Worm (Caenorhabditis elegans) whole organism, L4 larva: ENCODE measurements around the gene K05F6.10.

Experiments
- D1046.2 ChIP-seq: fragments of 200-800 bp; sonication (Bioruptor generic); IDR thresholded peaks from 2 replicates; pipeline ENCODE4 v1.3.6; 2022; ENCODE audit warnings: missing genetic modification characterization, missing compliant biosample characterization
- F26F4.8 ChIP-seq: fragments of 200-800 bp; sonication (Bioruptor generic); conservative IDR thresholded peaks from 2 replicates; pipeline ENCODE4 v1.3.6; 2022; ENCODE audit warnings: missing genetic modification characterization, missing compliant biosample characterization
- F37D6.2 ChIP-seq: sonication (generic microtip); optimal IDR thresholded peaks from 2 replicates; lab custom pipeline; 2016; ENCODE audit warnings: mild to moderate bottlenecking, missing genetic modification characterization, missing compliant biosample characterization
- R02D3.7 ChIP-seq: fragments of 150-350 bp; sonication (generic microtip); optimal IDR thresholded peaks from 3 replicates; lab custom pipeline; 2014; ENCODE audit warnings: missing biosample characterization, missing genetic modification characterization
- Y105C5A.15 ChIP-seq: fragments of 200-800 bp; sonication (Bioruptor generic); IDR thresholded peaks from 2 replicates; pipeline ENCODE4 v1.3.6; 2022; ENCODE audit warnings: missing genetic modification characterization, missing compliant biosample characterization
- ZK546.5 ChIP-seq, 2 experiments: sonication (generic microtip); optimal IDR thresholded peaks; 2 replicates each; lab custom pipeline; 2017; ENCODE audit warnings: missing biosample characterization in 2 of 2, missing genetic modification characterization in 2 of 2
- aha-1 ChIP-seq: fragments of 150-350 bp; peaks from one replicate; lab custom pipeline; 2014; ENCODE audit warnings: missing biosample characterization, missing genetic modification characterization
- aly-2 ChIP-seq: sonication (generic microtip); optimal IDR thresholded peaks from 2 replicates; lab custom pipeline; 2018; ENCODE audit warnings: missing biosample characterization, missing genetic modification characterization
- ama-1 ChIP-seq: fragments of 150-350 bp; optimal IDR thresholded peaks from 2 replicates; lab custom pipeline; 2014; ENCODE audit warnings: inconsistent platforms, mixed read lengths
- ceh-20 ChIP-seq: fragments of 200-800 bp; sonication (Bioruptor generic); IDR thresholded peaks from 2 replicates; pipeline ENCODE4 v1.3.6; 2022; ENCODE audit warnings: missing genetic modification reagents, missing genetic modification characterization, missing compliant biosample characterization
- ceh-28 ChIP-seq: fragments of 150-350 bp; optimal IDR thresholded peaks from 2 replicates; lab custom pipeline; 2014; ENCODE audit warnings: missing biosample characterization, missing genetic modification reagents, missing genetic modification characterization
- ceh-32 ChIP-seq: sonication (generic microtip); optimal IDR thresholded peaks from 2 replicates; lab custom pipeline; 2016; ENCODE audit warnings: mild to moderate bottlenecking, missing genetic modification characterization, missing compliant biosample characterization; ENCODE audit not compliant: poor library complexity
- ceh-82 ChIP-seq: sonication (generic microtip); optimal IDR thresholded peaks from 2 replicates; lab custom pipeline; 2017; ENCODE audit warnings: missing biosample characterization, missing genetic modification characterization
- daf-16 ChIP-seq, 3 experiments: sonication (generic microtip); optimal IDR thresholded peaks; 2 replicates each; lab custom pipeline; 2016 to 2017; ENCODE audit warnings: missing genetic modification characterization in 3 of 3, missing genetic modification reagents in 3 of 3, mild to moderate bottlenecking in 2 of 3, missing compliant biosample characterization in 2 of 3, missing biosample characterization in 1 of 3, moderate library complexity in 1 of 3
- daf-19 ChIP-seq: fragments of 200-800 bp; sonication (Bioruptor generic); conservative IDR thresholded peaks from 2 replicates; pipeline ENCODE4 v1.3.6; 2022; ENCODE audit warnings: missing genetic modification characterization, missing compliant biosample characterization
- dmd-6 ChIP-seq: fragments of 200-800 bp; sonication (Bioruptor generic); IDR thresholded peaks from 2 replicates; pipeline ENCODE4 v1.3.6; 2022; ENCODE audit warnings: missing genetic modification reagents, missing genetic modification characterization, missing compliant biosample characterization
- dmd-9 ChIP-seq: fragments of 200-800 bp; sonication (Bioruptor generic); IDR thresholded peaks from 2 replicates; pipeline ENCODE4 v1.3.6; 2022; ENCODE audit warnings: missing genetic modification reagents, missing genetic modification characterization, missing compliant biosample characterization
- egl-27 ChIP-seq: sonication (generic microtip); optimal IDR thresholded peaks from 3 replicates; lab custom pipeline; 2017; ENCODE audit warnings: missing biosample characterization, missing genetic modification reagents, missing genetic modification characterization
- fos-1 ChIP-seq: fragments of 150-350 bp; optimal IDR thresholded peaks from 2 replicates; lab custom pipeline; 2014; ENCODE audit warnings: missing biosample characterization, missing genetic modification characterization
- gei-8 ChIP-seq: fragments of 200-800 bp; sonication (Bioruptor generic); optimal IDR thresholded peaks from 2 replicates; lab custom pipeline; 2018; ENCODE audit warnings: mild to moderate bottlenecking, missing genetic modification characterization, missing compliant biosample characterization
- hmg-1.1 ChIP-seq: fragments of 200-800 bp; sonication (Bioruptor generic); IDR thresholded peaks from 2 replicates; pipeline ENCODE4 v1.3.6; 2022; ENCODE audit warnings: missing genetic modification reagents, missing genetic modification characterization, missing compliant biosample characterization
- lim-7 ChIP-seq: fragments of 200-800 bp; sonication (Bioruptor generic); IDR thresholded peaks from 2 replicates; pipeline ENCODE4 v1.3.6; 2022; ENCODE audit warnings: missing genetic modification characterization, missing compliant biosample characterization
- lin-13 ChIP-seq: fragments of 150-350 bp; optimal IDR thresholded peaks from 2 replicates; lab custom pipeline; 2014; ENCODE audit warnings: missing biosample characterization, missing genetic modification reagents, missing genetic modification characterization
- lsy-2 ChIP-seq, 2 experiments: fragments of 150-350 bp in 1 of 2; sonication (generic microtip) in 1 of 2; optimal IDR thresholded peaks; 2 replicates each; lab custom pipeline; 2014 to 2017; ENCODE audit warnings: missing biosample characterization in 2 of 2, missing genetic modification characterization in 2 of 2
- nhr-111 ChIP-seq: fragments of 200-800 bp; sonication (Bioruptor generic); optimal IDR thresholded peaks from 2 replicates; lab custom pipeline; 2018; ENCODE audit warnings: mild to moderate bottlenecking, missing genetic modification characterization, missing compliant biosample characterization
- nhr-237 ChIP-seq: sonication (generic microtip); optimal IDR thresholded peaks from 2 replicates; lab custom pipeline; 2017; ENCODE audit warnings: missing biosample characterization, missing genetic modification characterization
- nhr-28 ChIP-seq: fragments of 150-350 bp; optimal IDR thresholded peaks from 2 replicates; lab custom pipeline; 2014; ENCODE audit warnings: missing biosample characterization, missing genetic modification characterization
- nhr-6 ChIP-seq: fragments of 150-350 bp; optimal IDR thresholded peaks from 2 replicates; lab custom pipeline; 2014; ENCODE audit warnings: missing biosample characterization, missing genetic modification characterization
- pqm-1 ChIP-seq: sonication (generic microtip); optimal IDR thresholded peaks from 2 replicates; lab custom pipeline; 2017; ENCODE audit warnings: missing biosample characterization, missing genetic modification characterization
- rbr-2 ChIP-seq: sonication (generic microtip); optimal IDR thresholded peaks from 2 replicates; lab custom pipeline; 2016; ENCODE audit warnings: missing genotype, missing genetic modification characterization, missing compliant biosample characterization
- snpc-1.2 ChIP-seq: fragments of 200-800 bp; sonication (Bioruptor generic); IDR thresholded peaks from 2 replicates; pipeline ENCODE4 v1.3.6; 2022; ENCODE audit warnings: missing genetic modification reagents, missing genetic modification characterization, missing compliant biosample characterization
- unc-62 ChIP-seq, 3 experiments: fragments of 150-350 bp in 1 of 3; sonication (generic microtip); optimal IDR thresholded peaks in 2 of 3; peaks in 1 of 3; 1 replicate in 1 of 3; 2 replicates in 2 of 3; lab custom pipeline; 2014 to 2017; ENCODE audit warnings: missing biosample characterization in 3 of 3, missing genetic modification characterization in 3 of 3, missing genetic modification reagents in 3 of 3, missing genotype in 1 of 3
- zfp-3 ChIP-seq: fragments of 200-800 bp; sonication (Bioruptor generic); conservative IDR thresholded peaks from 2 replicates; pipeline ENCODE4 v1.3.6; 2022; ENCODE audit warnings: missing genetic modification reagents, missing genetic modification characterization, missing compliant biosample characterization
- zip-2 ChIP-seq: fragments of 150-350 bp; optimal IDR thresholded peaks from 2 replicates; lab custom pipeline; 2014; ENCODE audit warnings: missing biosample characterization, missing genetic modification characterization

K05F6.10 gene

ce11 chrII:1621795-1622194, 45.9 kb upstream of the K05F6.10 start (continued):
- no peak for TF ChIP-seq lim-7
- TF ChIP-seq ceh-82 (tag; lab: Kevin White, UChicago): no peak
- TF ChIP-seq aly-2 (tag; lab: Kevin White, UChicago): no peak
- TF ChIP-seq nhr-28 (tag; lab: Kevin White, UChicago): peak; percentile 45

ce11 chrII:1621180-1621579, 45.2 kb upstream of the K05F6.10 start, which contains the start of gene fbxa-158:
fbxa-158 (minus strand) TSS chrII:1621280.
- no peak for TF ChIP-seq rbr-2 (tag; lab: Kevin White, UChicago)
- no peak for TF ChIP-seq lin-13 (GFP tag; lab: Kevin White, UChicago)
- no peak for TF ChIP-seq R02D3.7 (tag; lab: Kevin White, UChicago)
- TF ChIP-seq dmd-9 (GFP tag; lab: Robert Waterston, UW): no peak
- no peak for TF ChIP-seq Y105C5A.15 (GFP tag; lab: Robert Waterston, UW)
- no peak for TF ChIP-seq fos-1 (tag; lab: Kevin White, UChicago)
- TF ChIP-seq daf-19 (GFP tag; lab: Robert Waterston, UW): no peak
- no peak for TF ChIP-seq zip-2
- no peak for TF ChIP-seq F37D6.2 (tag; lab: Kevin White, UChicago)
- TF ChIP-seq hmg-1.1 (GFP tag; lab: Robert Waterston, UW): no peak
- TF ChIP-seq daf-16 (GFP tag; optimal IDR thresholded peaks at IDR 0.05; lab: Kevin White, UChicago): no peak
- no peak for TF ChIP-seq daf-16 (tag; optimal IDR thresholded peaks at IDR 0.05; lab: Kevin White, UChicago)
- no peak for TF ChIP-seq ceh-28 (tag; lab: Kevin White, UChicago)
- TF ChIP-seq nhr-237 (tag; lab: Kevin White, UChicago): no peak
- TF ChIP-seq nhr-6 (tag; lab: Kevin White, UChicago): no peak
- no peak for TF ChIP-seq ama-1 (lab: Kevin White, UChicago)
- TF ChIP-seq, all 104 proteins: peak for 0

- no peak for TF ChIP-seq daf-19 (GFP tag; lab: Robert Waterston, UW)
- peak; percentile 45 for TF ChIP-seq aha-1 (tag; lab: Kevin White, UChicago)
- no peak for TF ChIP-seq lsy-2 (tag; optimal IDR thresholded peaks at IDR 0.05; lab: Kevin White, UChicago)
- no peak for TF ChIP-seq dmd-6 (GFP tag; lab: Robert Waterston, UW)
- no peak for TF ChIP-seq ceh-32 (tag; lab: Kevin White, UChicago)
- TF ChIP-seq egl-27: no peak
- TF ChIP-seq zfp-3 (GFP tag; lab: Robert Waterston, UW): no peak
Measured at ce11 chrII:1618948-1619347, 43.0 kb upstream of the K05F6.10 start, which contains the start of gene fbxa-166. fbxa-166 (minus strand) TSS chrII:1619048.

- TF ChIP-seq dmd-9 (GFP tag; lab: Robert Waterston, UW) (no peak), unc-62 (GFP tag; optimal IDR thresholded peaks at IDR 0.05 in 1 of 2; lab: Kevin White, UChicago) (peak in 1 of 2 experiments; percentile 36), unc-62 (tag; optimal IDR thresholded peaks at IDR 0.05; lab: Kevin White, UChicago) (no peak), ZK546.5 (tag; optimal IDR thresholded peaks at IDR 0.05; lab: Kevin White, UChicago) (no peak), F26F4.8 (GFP tag; lab: Robert Waterston, UW) (no peak), nhr-111 (no peak), aly-2 (tag; lab: Kevin White, UChicago) (no peak), daf-19 (GFP tag; lab: Robert Waterston, UW) (no peak)
Measured at ce11 chrII:1616382-1616781, 40.5 kb upstream of the K05F6.10 start, which contains the start of gene fbxa-165. fbxa-165 (minus strand) TSS chrII:1616482.

- no peak for TF ChIP-seq daf-16 (GFP tag; optimal IDR thresholded peaks at IDR 0.05; lab: Kevin White, UChicago)
- TF ChIP-seq daf-16 (tag; optimal IDR thresholded peaks at IDR 0.05; lab: Kevin White, UChicago): peak; percentile 73
- no peak for TF ChIP-seq gei-8 (GFP tag; lab: Kevin White, UChicago)
- TF ChIP-seq nhr-28 (tag; lab: Kevin White, UChicago): peak; percentile 13
Measured at ce11 chrII:1613972-1614371, 38.0 kb upstream of the K05F6.10 start, which contains the start of gene fbxa-164. fbxa-164 (minus strand) TSS chrII:1614072.

- peak; percentile 41 for TF ChIP-seq pqm-1
- TF ChIP-seq nhr-28 (tag; lab: Kevin White, UChicago): peak; percentile 13
- no peak for TF ChIP-seq daf-16 (GFP tag; optimal IDR thresholded peaks at IDR 0.05; lab: Kevin White, UChicago)
- peak; percentile 19 for TF ChIP-seq daf-16 (tag; optimal IDR thresholded peaks at IDR 0.05; lab: Kevin White, UChicago)
- TF ChIP-seq nhr-111: no peak
- TF ChIP-seq unc-62 (GFP tag; optimal IDR thresholded peaks at IDR 0.05 in 1 of 2; lab: Kevin White, UChicago): peak in 1 of 2 experiments; percentile 28
- no peak for TF ChIP-seq unc-62 (tag; optimal IDR thresholded peaks at IDR 0.05; lab: Kevin White, UChicago)
- no peak for TF ChIP-seq D1046.2 (GFP tag; lab: Robert Waterston, UW)
- TF ChIP-seq snpc-1.2: no peak
- TF ChIP-seq ceh-20 (GFP tag; lab: Robert Waterston, UW): no peak
- TF ChIP-seq, all 104 proteins: peak for 4
Measured at ce11 chrII:1610630-1611029, 34.7 kb upstream of the K05F6.10 start, which contains the start of gene fbxa-163. fbxa-163 (minus strand) TSS chrII:1610730.
